Fruit fly (Drosophila melanogaster) whole organism, embryonic: ENCODE measurements around the gene Uck.

Source experiments
- Abd-B ChIP-seq: fragments of 200-800 bp; sonication (Bioruptor generic); optimal IDR thresholded peaks from 2 replicates; lab custom pipeline; 2018; ENCODE audit warnings: missing biosample characterization, mild to moderate bottlenecking, missing genetic modification characterization, moderate library complexity
- Bgb ChIP-seq: fragments of 200-800 bp; sonication (Bioruptor generic); IDR thresholded peaks from 2 replicates; pipeline ENCODE4 v1.3.6; 2022; ENCODE audit warnings: missing biosample characterization, missing genetic modification characterization; ENCODE audit not compliant: partially characterized antibody
- C15 ChIP-seq: fragments of 200-800 bp; sonication (Bioruptor generic); IDR thresholded peaks from 3 replicates; pipeline ENCODE4 v1.3.6; 2022; ENCODE audit warnings: missing biosample characterization, missing genetic modification characterization
- CG10321 ChIP-seq: fragments of 200-800 bp; sonication (Bioruptor generic); IDR thresholded peaks from 2 replicates; pipeline ENCODE4 v1.3.6; 2022; ENCODE audit warnings: missing biosample characterization, missing genetic modification characterization
- CG11695 ChIP-seq: fragments of 200-800 bp; sonication (Bioruptor generic); IDR thresholded peaks from 3 replicates; pipeline ENCODE4 v1.3.6; 2022; ENCODE audit warnings: missing biosample characterization, missing genetic modification characterization
- CG11723 ChIP-seq: fragments of 200-800 bp; sonication (Bioruptor generic); optimal IDR thresholded peaks from 2 replicates; lab custom pipeline; 2017; ENCODE audit warnings: missing biosample characterization, mild to moderate bottlenecking, missing genetic modification characterization
- CG2712 ChIP-seq: fragments of 200-800 bp; optimal IDR thresholded peaks from 3 replicates; lab custom pipeline; 2019; ENCODE audit warnings: missing biosample characterization, mild to moderate bottlenecking, missing genetic modification characterization, moderate library complexity
- CG3065 ChIP-seq: fragments of 200-800 bp; sonication (Bioruptor generic); optimal IDR thresholded peaks from 2 replicates; lab custom pipeline; 2016; ENCODE audit warnings: missing biosample characterization, missing genetic modification characterization
- CG33213 ChIP-seq: fragments of 200-800 bp; sonication (Bioruptor generic); optimal IDR thresholded peaks from 3 replicates; lab custom pipeline; 2016; ENCODE audit warnings: missing biosample characterization, missing genetic modification characterization
- CG6854 ChIP-seq: fragments of 200-800 bp; sonication (Bioruptor generic); optimal IDR thresholded peaks from 3 replicates; lab custom pipeline; 2017; ENCODE audit warnings: missing biosample characterization, mild to moderate bottlenecking, missing genetic modification characterization
- CG8924 ChIP-seq: fragments of 200-800 bp; optimal IDR thresholded peaks from 3 replicates; lab custom pipeline; 2019; ENCODE audit warnings: missing biosample characterization, mild to moderate bottlenecking, missing genetic modification characterization, moderate library complexity
- Chrac-16 ChIP-seq: fragments of 200-800 bp; sonication (Bioruptor generic); optimal IDR thresholded peaks from 3 replicates; lab custom pipeline; 2016; ENCODE audit warnings: missing biosample characterization, missing genetic modification characterization
- Dip2 ChIP-seq: fragments of 200-800 bp; sonication (Bioruptor generic); IDR thresholded peaks from 2 replicates; pipeline ENCODE4 v1.3.6; 2022; ENCODE audit warnings: missing biosample characterization, missing genetic modification characterization
- H2.0 ChIP-seq: fragments of 200-800 bp; sonication (Bioruptor generic); IDR thresholded peaks from 2 replicates; pipeline ENCODE4 v1.3.6; 2022; ENCODE audit warnings: missing biosample characterization, missing genetic modification characterization
- HLH3B ChIP-seq: fragments of 200-800 bp; sonication (Bioruptor generic); IDR thresholded peaks from 2 replicates; pipeline ENCODE4 v1.3.6; 2022; ENCODE audit warnings: missing biosample characterization, missing genetic modification characterization
- Hr78 ChIP-seq, 2 experiments: fragments of 200-800 bp in 1 of 2; fragments of >200 bp in 1 of 2; sonication (Bioruptor generic) in 1 of 2; optimal IDR thresholded peaks; 2 replicates each; lab custom pipeline; 2017 to 2019; ENCODE audit warnings: missing biosample characterization in 2 of 2, missing genetic modification characterization in 2 of 2, mild to moderate bottlenecking in 1 of 2, moderate library complexity in 1 of 2
- NK7.1 ChIP-seq: fragments of 200-800 bp; sonication (Bioruptor generic); optimal IDR thresholded peaks from 3 replicates; lab custom pipeline; 2016; ENCODE audit warnings: missing biosample characterization, missing genetic modification characterization
- Oli ChIP-seq: fragments of 200-800 bp; sonication (Bioruptor generic); optimal IDR thresholded peaks from 2 replicates; lab custom pipeline; 2018; ENCODE audit warnings: missing biosample characterization, mild to moderate bottlenecking, missing genetic modification characterization, moderate library complexity
- Poxn ChIP-seq: fragments of 200-800 bp; sonication (Bioruptor generic); IDR thresholded peaks from 2 replicates; pipeline ENCODE4 v1.3.6; 2022; ENCODE audit warnings: missing biosample characterization, missing genetic modification characterization
- Sin3A ChIP-seq: fragments of >200 bp; optimal IDR thresholded peaks from 2 replicates; lab custom pipeline; 2018
- Six4 ChIP-seq: fragments of 200-800 bp; sonication (Bioruptor generic); optimal IDR thresholded peaks from 2 replicates; lab custom pipeline; 2016; ENCODE audit warnings: missing biosample characterization, missing genetic modification characterization
- YL-1 ChIP-seq: fragments of 200-800 bp; sonication (Bioruptor generic); optimal IDR thresholded peaks from 3 replicates; lab custom pipeline; 2017; ENCODE audit warnings: missing biosample characterization, mild to moderate bottlenecking, missing genetic modification characterization
- bab2 ChIP-seq: fragments of 200-800 bp; sonication (Bioruptor generic); optimal IDR thresholded peaks from 2 replicates; lab custom pipeline; 2016; ENCODE audit warnings: missing biosample characterization, missing genetic modification characterization
- bbx ChIP-seq: fragments of 200-800 bp; sonication (Bioruptor generic); IDR thresholded peaks from 2 replicates; pipeline ENCODE4 v1.3.6; 2022; ENCODE audit warnings: missing biosample characterization, missing genetic modification characterization; ENCODE audit not compliant: partially characterized antibody
- crp ChIP-seq, 2 experiments: fragments of 200-800 bp; sonication (Bioruptor generic); optimal IDR thresholded peaks; 2 replicates in 1 of 2; 3 replicates in 1 of 2; lab custom pipeline; 2017; ENCODE audit warnings: missing biosample characterization in 2 of 2, missing genetic modification characterization in 2 of 2, mild to moderate bottlenecking in 1 of 2, moderate library complexity in 1 of 2
- cwo ChIP-seq: fragments of 200-800 bp; sonication (Bioruptor generic); optimal IDR thresholded peaks from 3 replicates; lab custom pipeline; 2017; ENCODE audit warnings: missing biosample characterization, missing genetic modification characterization, mild to moderate bottlenecking, moderate library complexity, missing genetic modification reagents
- da ChIP-seq: fragments of 200-800 bp; sonication (Bioruptor generic); optimal IDR thresholded peaks from 2 replicates; lab custom pipeline; 2016; ENCODE audit warnings: missing biosample characterization, missing genetic modification characterization
- dm ChIP-seq: fragments of 200-800 bp; sonication (Bioruptor generic); optimal IDR thresholded peaks from 3 replicates; lab custom pipeline; 2016; ENCODE audit warnings: missing biosample characterization, missing genetic modification characterization
- dpn ChIP-seq, 2 experiments: fragments of 200-800 bp; sonication (Bioruptor generic); optimal IDR thresholded peaks; 3 replicates each; lab custom pipeline; 2016; ENCODE audit warnings: missing biosample characterization in 2 of 2, missing genetic modification characterization in 2 of 2
- esg ChIP-seq: fragments of 200-800 bp; sonication (Bioruptor generic); conservative IDR thresholded peaks from 2 replicates; pipeline ENCODE4 v1.3.6; 2022; ENCODE audit warnings: missing biosample characterization, missing genetic modification characterization
- gro ChIP-seq: fragments of 200-800 bp; sonication (Bioruptor generic); optimal IDR thresholded peaks from 2 replicates; lab custom pipeline; 2016; ENCODE audit warnings: missing biosample characterization, missing genetic modification characterization
- gt ChIP-seq: fragments of 200-800 bp; sonication (Bioruptor generic); IDR thresholded peaks from 2 replicates; pipeline ENCODE4 v1.3.6; 2022; ENCODE audit warnings: missing biosample characterization, missing genetic modification characterization
- hb ChIP-seq: fragments of 200-800 bp; sonication (Bioruptor generic); IDR thresholded peaks from 3 replicates; pipeline ENCODE4 v1.3.6; 2022; ENCODE audit warnings: missing biosample characterization, missing genetic modification characterization; ENCODE audit not compliant: partially characterized antibody
- mld ChIP-seq: fragments of 200-800 bp; sonication (Bioruptor generic); IDR thresholded peaks from 3 replicates; pipeline ENCODE4 v1.3.6; 2022; ENCODE audit warnings: missing biosample characterization, missing genetic modification characterization; ENCODE audit not compliant: partially characterized antibody
- nerfin-1 ChIP-seq: fragments of 200-800 bp; sonication (Bioruptor generic); optimal IDR thresholded peaks from 3 replicates; lab custom pipeline; 2019; ENCODE audit warnings: missing biosample characterization, mild to moderate bottlenecking, missing genetic modification characterization, moderate library complexity
- nerfin-2 ChIP-seq: fragments of 200-800 bp; sonication (Bioruptor generic); IDR thresholded peaks from 2 replicates; pipeline ENCODE4 v1.3.6; 2022; ENCODE audit warnings: missing biosample characterization, missing genetic modification characterization; ENCODE audit not compliant: partially characterized antibody
- nom ChIP-seq: fragments of 200-800 bp; sonication (Bioruptor generic); optimal IDR thresholded peaks from 2 replicates; lab custom pipeline; 2017; ENCODE audit warnings: missing biosample characterization, missing genetic modification characterization, mild to moderate bottlenecking, moderate library complexity, missing genetic modification reagents
- pan ChIP-seq, 4 experiments: fragments of >200 bp in 3 of 4; fragments of 200-800 bp in 1 of 4; sonication (Bioruptor generic) in 1 of 4; optimal IDR thresholded peaks in 3 of 4; IDR thresholded peaks in 1 of 4; 2 replicates each; pipeline versions ENCODE4 v1.3.6 to Lab custom; 2017 to 2022; ENCODE audit warnings: missing biosample characterization in 2 of 4, missing genetic modification characterization in 2 of 4, mixed read lengths in 1 of 4
- peb ChIP-seq: fragments of 200-800 bp; sonication (Bioruptor generic); IDR thresholded peaks from 2 replicates; pipeline ENCODE4 v1.3.6; 2022; ENCODE audit warnings: missing biosample characterization, missing genetic modification characterization
- pros ChIP-seq: fragments of 200-800 bp; sonication (Bioruptor generic); optimal IDR thresholded peaks from 3 replicates; lab custom pipeline; 2019; ENCODE audit warnings: missing biosample characterization, mild to moderate bottlenecking, missing genetic modification characterization, moderate library complexity
- pum ChIP-seq: fragments of 200-800 bp; sonication (Bioruptor generic); optimal IDR thresholded peaks from 2 replicates; lab custom pipeline; 2016; ENCODE audit warnings: missing biosample characterization, missing genetic modification characterization
- repo ChIP-seq: fragments of 200-800 bp; sonication (Bioruptor generic); optimal IDR thresholded peaks from 2 replicates; lab custom pipeline; 2016; ENCODE audit warnings: missing biosample characterization, missing genetic modification characterization
- scrt ChIP-seq: fragments of 200-800 bp; sonication (Bioruptor generic); optimal IDR thresholded peaks from 2 replicates; lab custom pipeline; 2018; ENCODE audit warnings: missing biosample characterization, mild to moderate bottlenecking, missing genetic modification characterization, moderate library complexity
- sisA ChIP-seq: fragments of 200-800 bp; sonication (Bioruptor generic); IDR thresholded peaks from 2 replicates; pipeline ENCODE4 v1.3.6; 2022; ENCODE audit warnings: missing biosample characterization, missing genetic modification characterization
- so ChIP-seq: fragments of 200-800 bp; sonication (Bioruptor generic); IDR thresholded peaks from 3 replicates; pipeline ENCODE4 v1.3.6; 2022; ENCODE audit warnings: missing biosample characterization, missing genetic modification characterization
- tgo ChIP-seq: fragments of 200-800 bp; sonication (Bioruptor generic); IDR thresholded peaks from 3 replicates; pipeline ENCODE4 v1.3.6; 2022; ENCODE audit warnings: missing biosample characterization, missing genetic modification characterization
- tup ChIP-seq: fragments of 200-800 bp; sonication (Bioruptor generic); optimal IDR thresholded peaks from 2 replicates; lab custom pipeline; 2016; ENCODE audit warnings: missing biosample characterization, mild to moderate bottlenecking, missing genetic modification characterization, moderate library complexity

Gene Uck

DNA sequence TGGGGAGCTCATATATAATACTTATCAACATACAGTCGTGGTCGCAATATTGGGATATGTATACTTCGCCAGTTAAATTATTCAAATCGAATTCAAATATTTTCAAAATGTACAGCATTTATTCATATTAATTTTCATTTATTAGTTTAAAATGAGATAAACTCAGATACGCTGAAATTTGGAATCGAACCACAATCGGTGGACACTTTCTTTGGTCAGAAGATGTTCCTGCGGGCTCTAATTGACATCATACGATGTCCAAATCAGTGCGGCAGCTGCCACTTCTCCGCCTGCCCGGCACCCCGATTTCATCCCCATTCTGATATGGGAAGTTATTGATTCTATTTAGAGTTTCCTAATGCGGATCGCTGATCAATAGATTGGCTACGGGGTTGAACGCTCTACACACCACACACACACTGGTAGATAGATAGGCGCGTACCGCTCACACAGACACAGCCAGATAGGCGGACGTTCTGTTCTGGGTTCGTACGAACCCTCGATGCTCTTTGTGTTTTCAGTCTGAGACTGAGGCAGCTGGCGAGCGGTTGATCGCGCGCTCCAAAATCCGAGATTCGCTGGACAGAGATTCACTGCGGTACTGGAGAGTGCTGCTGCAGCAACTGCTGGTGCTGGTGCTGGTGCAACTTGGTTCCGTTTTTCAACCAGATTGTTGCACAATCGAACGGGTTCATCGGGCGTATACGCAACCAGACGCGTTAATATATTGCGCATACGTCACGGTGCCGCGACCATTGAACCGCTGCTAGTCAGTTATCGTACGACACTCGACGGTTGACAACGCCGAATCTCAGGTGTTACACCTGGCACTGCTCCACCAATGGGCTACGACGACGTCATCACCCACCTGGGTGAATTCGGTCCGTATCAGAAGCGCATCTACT, 13.6 kb upstream of the Uck start, which contains the start of gene Orct (continued):
- TF ChIP-seq pros (GFP tag; lab: Kevin White, UChicago) (peak; percentile 65), Abd-B (peak; percentile 58), nom (no peak), crp (GFP tag; optimal IDR thresholded peaks at IDR 0.05; lab: Kevin White, UChicago) (peak in 1 of 2 experiments; percentile 36), nerfin-2 (no peak), Six4 (GFP tag; lab: Kevin White, UChicago) (no peak), esg (GFP tag; lab: Robert Waterston, UW) (peak; percentile 48), dpn (GFP tag; optimal IDR thresholded peaks at IDR 0.05; lab: Kevin White, UChicago) (peak; percentile 52 to 69), H2.0 (peak; percentile 43; the same call in 1 of the 2 replicates), CG6854 (peak; percentile 77), scrt (GFP tag; lab: Kevin White, UChicago) (peak; percentile 75), Bgb (GFP tag; lab: Robert Waterston, UW) (peak; percentile 30; the same call in 1 of the 2 replicates), Chrac-16 (GFP tag; lab: Kevin White, UChicago) (peak; percentile 44), CG10321 (no peak), HLH3B (GFP tag; lab: Robert Waterston, UW) (0 out of 2 replicates have a peak, but pooled peaks have one; percentile 36), Oli (tag; lab: Kevin White, UChicago) (peak; percentile 82), nerfin-1 (peak; percentile 54), tup (GFP tag; lab: Kevin White, UChicago) (no peak), CG8924 (tag; lab: Kevin White, UChicago) (peak; percentile 84), hb (GFP tag; lab: Robert Waterston, UW) (no peak), da (GFP tag; lab: Kevin White, UChicago) (peak; percentile 38), Dip2 (GFP tag; lab: Robert Waterston, UW) (no peak), CG2712 (tag; lab: Kevin White, UChicago) (peak; percentile 80), Poxn (0 out of 2 replicates have a peak, but pooled peaks have one; percentile 19), CG11723 (GFP tag; lab: Kevin White, UChicago) (peak; percentile 40), Hr78 (GFP tag; optimal IDR thresholded peaks at IDR 0.05; lab: Kevin White, UChicago) (no peak), bab2 (GFP tag; lab: Kevin White, UChicago) (peak; percentile 70), CG3065 (no peak), dm (peak; percentile 68), Sin3A (lab: Kevin White, UChicago) (no peak), bbx (GFP tag; lab: Robert Waterston, UW) (no peak), cwo (GFP tag; lab: Kevin White, UChicago) (peak; percentile 63), CG11695 (GFP tag; lab: Robert Waterston, UW) (peak; percentile 72), sisA (GFP tag; lab: Robert Waterston, UW) (peak; percentile 44), peb (GFP tag; lab: Robert Waterston, UW) (peak; percentile 26; the same call in 1 of the 2 replicates), pum (GFP tag; lab: Kevin White, UChicago) (peak; percentile 55), pan (optimal IDR thresholded peaks at IDR 0.05; lab: Kevin White, UChicago) (no peak), pan (GFP tag; optimal IDR thresholded peaks at IDR 0.05 in 1 of 2, IDR thresholded peaks at IDR 0.05 in 1 of 2) (peak in 1 of 2 experiments; percentile 69), mld (0 out of 3 replicates have a peak, but pooled peaks have one; percentile 15), YL-1 (GFP tag; lab: Kevin White, UChicago) (peak; percentile 5), NK7.1 (GFP tag; lab: Kevin White, UChicago) (peak; percentile 29), tgo (GFP tag; lab: Robert Waterston, UW) (peak; percentile 70), CG33213 (GFP tag; lab: Kevin White, UChicago) (no peak), repo (no peak), C15 (GFP tag; lab: Robert Waterston, UW) (no peak), gt (no peak), gro (peak; percentile 53), so (GFP tag; lab: Robert Waterston, UW) (peak; percentile 15; the same call in 1 of the 3 replicates)
